Worm (Caenorhabditis elegans) whole organism, young adult: ENCODE measurements around the gene T12A2.21.
A peak's percentile ranks its signal among the peaks of the same experiment; 100 is the strongest.

Experiments used
- B0035.1 ChIP-seq: sonication (generic microtip); optimal IDR thresholded peaks from 2 replicates; lab custom pipeline; 2016; ENCODE audit warnings: missing genetic modification characterization, mild to moderate bottlenecking, missing compliant biosample characterization, missing genotype, missing genetic modification reagents
- C06A6.2 ChIP-seq: fragments of 200-800 bp; sonication (Bioruptor generic); conservative IDR thresholded peaks from 2 replicates; pipeline ENCODE4 v1.3.6; 2022; ENCODE audit warnings: missing genetic modification characterization, missing compliant biosample characterization
- C17E4.6 ChIP-seq: fragments of 200-800 bp; sonication (Bioruptor generic); IDR thresholded peaks from 2 replicates; pipeline ENCODE4 v1.3.6; 2022; ENCODE audit warnings: missing genetic modification reagents, missing genetic modification characterization, missing compliant biosample characterization
- D2030.7 ChIP-seq: fragments of 200-800 bp; sonication (Bioruptor generic); IDR thresholded peaks from 2 replicates; pipeline ENCODE4 v1.3.6; 2022; ENCODE audit warnings: missing genetic modification reagents, missing genetic modification characterization, missing compliant biosample characterization
- F23B12.7 ChIP-seq: sonication (generic microtip); optimal IDR thresholded peaks from 2 replicates; lab custom pipeline; 2017; ENCODE audit warnings: missing genetic modification characterization, mild to moderate bottlenecking, missing compliant biosample characterization, antibody characterized with exemption, moderate library complexity; ENCODE audit not compliant: insufficient read depth
- F33H1.4 ChIP-seq: fragments of 200-800 bp; sonication (Bioruptor generic); IDR thresholded peaks from 2 replicates; pipeline ENCODE4 v1.3.6; 2022; ENCODE audit warnings: missing genetic modification reagents, missing genetic modification characterization, missing compliant biosample characterization
- F37B4.10 ChIP-seq: fragments of 200-800 bp; sonication (Bioruptor generic); IDR thresholded peaks from 2 replicates; pipeline ENCODE4 v1.3.6; 2022; ENCODE audit warnings: missing genetic modification characterization, missing compliant biosample characterization
- F49E8.2 ChIP-seq: sonication (generic microtip); optimal IDR thresholded peaks from 3 replicates; lab custom pipeline; 2017; ENCODE audit warnings: missing genetic modification characterization, mild to moderate bottlenecking, missing compliant biosample characterization, antibody characterized with exemption, moderate library complexity; ENCODE audit not compliant: insufficient read depth
- F55B11.4 ChIP-seq: sonication (generic microtip); optimal IDR thresholded peaks from 2 replicates; lab custom pipeline; 2016; ENCODE audit warnings: missing compliant biosample characterization, missing genetic modification characterization, borderline replicate concordance; ENCODE audit not compliant: insufficient read depth
- K12H6.12 ChIP-seq: fragments of 200-800 bp; sonication (Bioruptor generic); optimal IDR thresholded peaks from 2 replicates; lab custom pipeline; 2018; ENCODE audit warnings: mild to moderate bottlenecking, missing genetic modification characterization, missing compliant biosample characterization
- Y53G8AR.9 ChIP-seq: fragments of 200-800 bp; sonication (Bioruptor generic); conservative IDR thresholded peaks from 2 replicates; pipeline ENCODE4 v1.3.6; 2022; ENCODE audit warnings: missing genetic modification reagents, missing genetic modification characterization, missing compliant biosample characterization
- akir-1 ChIP-seq: fragments of 200-800 bp; sonication (Bioruptor generic); optimal IDR thresholded peaks from 2 replicates; lab custom pipeline; 2018; ENCODE audit warnings: mild to moderate bottlenecking, missing genetic modification characterization, moderate library complexity, missing compliant biosample characterization
- athp-1 ChIP-seq: sonication (generic microtip); optimal IDR thresholded peaks from 2 replicates; lab custom pipeline; 2017; ENCODE audit warnings: mild to moderate bottlenecking, missing genetic modification characterization, missing compliant biosample characterization
- attf-5 ChIP-seq: fragments of 200-800 bp; sonication (Bioruptor generic); optimal IDR thresholded peaks from 2 replicates; lab custom pipeline; 2018; ENCODE audit warnings: mild to moderate bottlenecking, missing genetic modification characterization, missing compliant biosample characterization
- attf-6 ChIP-seq: fragments of 200-800 bp; sonication (Bioruptor generic); IDR thresholded peaks from 2 replicates; pipeline ENCODE4 v1.3.6; 2022; ENCODE audit warnings: missing genetic modification reagents, missing genetic modification characterization, missing compliant biosample characterization
- bed-1 ChIP-seq: fragments of 200-800 bp; sonication (Bioruptor generic); IDR thresholded peaks from 2 replicates; pipeline ENCODE4 v1.3.6; 2022; ENCODE audit warnings: missing genetic modification reagents, missing genetic modification characterization, missing compliant biosample characterization
- cebp-1 ChIP-seq, 2 experiments: fragments of 200-800 bp in 1 of 2; sonication (Bioruptor generic) in 1 of 2; sonication (generic microtip) in 1 of 2; IDR thresholded peaks in 1 of 2; optimal IDR thresholded peaks in 1 of 2; 2 replicates each; pipeline versions ENCODE4 v1.3.6 to Lab custom; 2017 to 2022; ENCODE audit warnings: missing compliant biosample characterization in 2 of 2, missing genetic modification characterization in 2 of 2, mild to moderate bottlenecking in 1 of 2, missing genetic modification reagents in 1 of 2, moderate library complexity in 1 of 2
- ceh-91 ChIP-seq: fragments of 200-800 bp; sonication (Bioruptor generic); IDR thresholded peaks from 2 replicates; pipeline ENCODE4 v1.3.6; 2022; ENCODE audit warnings: missing genetic modification reagents, missing genetic modification characterization, missing compliant biosample characterization
- die-1 ChIP-seq: sonication (generic microtip); optimal IDR thresholded peaks from 2 replicates; lab custom pipeline; 2016; ENCODE audit warnings: missing genotype, mild to moderate bottlenecking, missing genetic modification characterization, missing compliant biosample characterization
- dox-1 ChIP-seq: fragments of 200-800 bp; sonication (Bioruptor generic); IDR thresholded peaks from 2 replicates; pipeline ENCODE4 v1.3.6; 2022; ENCODE audit warnings: missing genetic modification reagents, missing genetic modification characterization, missing compliant biosample characterization
- dpff-1 ChIP-seq: sonication (generic microtip); optimal IDR thresholded peaks from 2 replicates; lab custom pipeline; 2017; ENCODE audit warnings: mild to moderate bottlenecking, missing genetic modification characterization, missing compliant biosample characterization
- dpl-1 ChIP-seq: fragments of 150-350 bp; optimal IDR thresholded peaks from 2 replicates; lab custom pipeline; 2014; ENCODE audit warnings: missing biosample characterization, missing genetic modification reagents, missing genetic modification characterization
- gei-17 ChIP-seq: fragments of 200-800 bp; sonication (Bioruptor generic); optimal IDR thresholded peaks from 2 replicates; lab custom pipeline; 2018; ENCODE audit warnings: mild to moderate bottlenecking, missing genetic modification characterization, missing compliant biosample characterization
- hmg-1.2 ChIP-seq: fragments of 200-800 bp; sonication (Bioruptor generic); IDR thresholded peaks from 2 replicates; pipeline ENCODE4 v1.3.6; 2022; ENCODE audit warnings: missing genetic modification reagents, missing genetic modification characterization, missing compliant biosample characterization
- hrde-1 ChIP-seq: sonication (generic microtip); optimal IDR thresholded peaks from 2 replicates; lab custom pipeline; 2016; ENCODE audit warnings: missing genetic modification characterization, mild to moderate bottlenecking, missing compliant biosample characterization, moderate library complexity, missing genotype, missing genetic modification reagents, borderline replicate concordance
- hsf-1 ChIP-seq: fragments of 200-800 bp; sonication (Bioruptor generic); IDR thresholded peaks from 2 replicates; pipeline ENCODE4 v1.3.6; 2022; ENCODE audit warnings: missing genetic modification reagents, missing genetic modification characterization, missing compliant biosample characterization
- let-526 ChIP-seq: fragments of 200-800 bp; sonication (Bioruptor generic); IDR thresholded peaks from 2 replicates; pipeline ENCODE4 v1.3.6; 2022; ENCODE audit warnings: missing genetic modification reagents, missing genetic modification characterization, missing compliant biosample characterization
- let-607 ChIP-seq, 2 experiments: fragments of 200-800 bp in 1 of 2; sonication (Bioruptor generic) in 1 of 2; sonication (generic microtip) in 1 of 2; optimal IDR thresholded peaks; 2 replicates each; lab custom pipeline; 2016 to 2018; ENCODE audit warnings: mild to moderate bottlenecking in 2 of 2, missing compliant biosample characterization in 2 of 2, missing genetic modification characterization in 2 of 2, moderate library complexity in 2 of 2, missing genotype in 1 of 2
- lin-35 ChIP-seq, 3 experiments: fragments of 150-350 bp in 2 of 3; sonication (generic microtip) in 1 of 3; optimal IDR thresholded peaks; 2 replicates each; lab custom pipeline; 2014 to 2018; ENCODE audit warnings: missing biosample characterization in 3 of 3, missing genetic modification characterization in 3 of 3, missing genetic modification reagents in 3 of 3
- madf-6 ChIP-seq: fragments of 200-800 bp; sonication (Bioruptor generic); IDR thresholded peaks from 2 replicates; pipeline ENCODE4 v1.3.6; 2022; ENCODE audit warnings: missing genetic modification reagents, missing genetic modification characterization, missing compliant biosample characterization
- mcd-1 ChIP-seq: fragments of 200-800 bp; sonication (Bioruptor generic); IDR thresholded peaks from 2 replicates; pipeline ENCODE4 v1.3.6; 2022; ENCODE audit warnings: missing genetic modification reagents, missing genetic modification characterization, missing compliant biosample characterization
- nfya-2 ChIP-seq: fragments of 200-800 bp; sonication (Bioruptor generic); IDR thresholded peaks from 2 replicates; pipeline ENCODE4 v1.3.6; 2022; ENCODE audit warnings: missing genetic modification reagents, missing genetic modification characterization, missing compliant biosample characterization
- sdz-38 ChIP-seq: sonication (generic microtip); optimal IDR thresholded peaks from 2 replicates; lab custom pipeline; 2016; ENCODE audit warnings: missing genotype, missing genetic modification characterization, missing compliant biosample characterization
- snpc-1.1 ChIP-seq: sonication (generic microtip); optimal IDR thresholded peaks from 2 replicates; lab custom pipeline; 2017; ENCODE audit warnings: missing genetic modification characterization, mild to moderate bottlenecking, missing compliant biosample characterization, antibody characterized with exemption, moderate library complexity, missing genotype, missing genetic modification reagents; ENCODE audit not compliant: insufficient read depth
- snpc-1.3 ChIP-seq: sonication (generic microtip); optimal IDR thresholded peaks from 2 replicates; lab custom pipeline; 2017; ENCODE audit warnings: missing genetic modification characterization, mild to moderate bottlenecking, missing compliant biosample characterization, antibody characterized with exemption, moderate library complexity, missing genotype, missing genetic modification reagents; ENCODE audit not compliant: insufficient read depth
- snpc-3.4 ChIP-seq: sonication (generic microtip); optimal IDR thresholded peaks from 2 replicates; lab custom pipeline; 2017; ENCODE audit warnings: missing genetic modification characterization, mild to moderate bottlenecking, missing compliant biosample characterization, antibody characterized with exemption, moderate library complexity, missing genotype, missing genetic modification reagents
- sptf-2 ChIP-seq: fragments of 200-800 bp; sonication (Bioruptor generic); optimal IDR thresholded peaks from 2 replicates; lab custom pipeline; 2018; ENCODE audit warnings: mild to moderate bottlenecking, missing genetic modification characterization, missing compliant biosample characterization
- tbp1 ChIP-seq: fragments of 200-800 bp; sonication (Bioruptor generic); optimal IDR thresholded peaks from 2 replicates; lab custom pipeline; 2018; ENCODE audit warnings: mild to moderate bottlenecking, missing genetic modification characterization, missing compliant biosample characterization
- unc-130 ChIP-seq: sonication (generic microtip); optimal IDR thresholded peaks from 2 replicates; lab custom pipeline; 2016; ENCODE audit warnings: missing genetic modification reagents, missing genetic modification characterization, missing compliant biosample characterization
- xnd-1 ChIP-seq: sonication (generic microtip); optimal IDR thresholded peaks from 2 replicates; lab custom pipeline; 2016; ENCODE audit warnings: missing genotype, missing genetic modification reagents, missing genetic modification characterization, missing compliant biosample characterization
- ztf-18 ChIP-seq: sonication (generic microtip); optimal IDR thresholded peaks from 2 replicates; lab custom pipeline; 2016; ENCODE audit warnings: missing genotype, mild to moderate bottlenecking, missing genetic modification characterization, missing compliant biosample characterization

T12A2.21 gene

DNA sequence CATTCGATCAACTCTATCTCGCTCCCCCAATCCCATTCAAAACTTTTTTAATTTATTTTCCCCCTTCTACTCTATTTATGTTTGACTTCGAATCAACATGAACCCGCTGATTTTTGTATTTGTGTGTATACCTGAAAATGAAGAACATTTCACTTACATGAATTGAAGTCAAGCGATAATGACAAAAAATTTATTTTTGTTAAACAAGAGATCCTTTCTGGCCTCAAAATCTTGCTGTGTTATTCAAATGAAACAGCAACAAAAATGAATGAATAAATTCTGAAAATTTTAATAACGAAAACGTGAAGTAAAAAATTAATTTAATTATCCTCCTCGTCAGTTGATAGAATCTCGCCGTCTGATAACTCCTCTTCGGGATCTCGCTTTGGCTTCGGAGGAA, 34.1 kb downstream of the T12A2.21 start (continued):
- TF ChIP-seq tbp1 (peak; percentile 6), nfya-2 (no peak), mcd-1 (no peak), xnd-1 (tag; lab: Kevin White, UChicago) (no peak), let-526 (GFP tag; lab: Robert Waterston, UW) (no peak), sptf-2 (GFP tag; lab: Kevin White, UChicago) (no peak), F49E8.2 (tag; lab: Kevin White, UChicago) (peak; percentile 85), Y53G8AR.9 (GFP tag; lab: Robert Waterston, UW) (peak; percentile 66; the same call in 1 of the 2 replicates), die-1 (tag; lab: Kevin White, UChicago) (peak; percentile 7), F55B11.4 (no peak), cebp-1 (GFP tag; IDR thresholded peaks at IDR 0.05; lab: Robert Waterston, UW) (no peak), cebp-1 (tag; optimal IDR thresholded peaks at IDR 0.05; lab: Kevin White, UChicago) (peak; percentile 8), B0035.1 (no peak), dpff-1 (no peak), attf-6 (GFP tag; lab: Robert Waterston, UW) (peak; percentile 68; the same call in 1 of the 2 replicates), F37B4.10 (no peak), F23B12.7 (tag; lab: Kevin White, UChicago) (no peak), snpc-1.3 (no peak), C17E4.6 (GFP tag; lab: Robert Waterston, UW) (peak; percentile 60), snpc-3.4 (tag; lab: Kevin White, UChicago) (peak; percentile 19)

DNA sequence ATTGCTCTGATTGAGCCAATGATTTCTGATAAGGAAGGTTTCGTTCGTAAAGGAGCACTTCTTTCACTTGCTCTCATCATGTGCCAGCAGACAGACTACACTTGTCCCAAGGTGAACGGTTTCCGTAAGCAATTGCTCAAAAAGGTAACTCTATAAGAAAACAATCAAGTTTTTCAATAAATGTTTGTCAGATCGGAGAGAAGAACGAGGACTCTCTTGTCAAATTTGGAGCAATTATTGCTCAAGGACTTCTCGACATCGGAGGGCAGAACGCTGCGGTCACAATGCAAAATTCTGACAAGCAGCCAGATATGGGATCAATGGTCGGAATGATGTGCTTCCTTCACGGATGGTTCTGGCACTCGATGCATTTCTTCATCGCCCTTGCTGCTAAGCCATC, 35.2 kb downstream of the T12A2.21 start:
- TF ChIP-seq attf-5 (GFP tag; lab: Kevin White, UChicago) (no peak), unc-130 (no peak), gei-17 (GFP tag; lab: Kevin White, UChicago) (no peak), die-1 (tag; lab: Kevin White, UChicago) (no peak), hmg-1.2 (no peak), athp-1 (tag; lab: Kevin White, UChicago) (no peak), C06A6.2 (GFP tag; lab: Robert Waterston, UW) (no peak), F33H1.4 (no peak), dpl-1 (GFP tag; lab: Kevin White, UChicago) (no peak), sdz-38 (tag; lab: Kevin White, UChicago) (no peak)

DNA sequence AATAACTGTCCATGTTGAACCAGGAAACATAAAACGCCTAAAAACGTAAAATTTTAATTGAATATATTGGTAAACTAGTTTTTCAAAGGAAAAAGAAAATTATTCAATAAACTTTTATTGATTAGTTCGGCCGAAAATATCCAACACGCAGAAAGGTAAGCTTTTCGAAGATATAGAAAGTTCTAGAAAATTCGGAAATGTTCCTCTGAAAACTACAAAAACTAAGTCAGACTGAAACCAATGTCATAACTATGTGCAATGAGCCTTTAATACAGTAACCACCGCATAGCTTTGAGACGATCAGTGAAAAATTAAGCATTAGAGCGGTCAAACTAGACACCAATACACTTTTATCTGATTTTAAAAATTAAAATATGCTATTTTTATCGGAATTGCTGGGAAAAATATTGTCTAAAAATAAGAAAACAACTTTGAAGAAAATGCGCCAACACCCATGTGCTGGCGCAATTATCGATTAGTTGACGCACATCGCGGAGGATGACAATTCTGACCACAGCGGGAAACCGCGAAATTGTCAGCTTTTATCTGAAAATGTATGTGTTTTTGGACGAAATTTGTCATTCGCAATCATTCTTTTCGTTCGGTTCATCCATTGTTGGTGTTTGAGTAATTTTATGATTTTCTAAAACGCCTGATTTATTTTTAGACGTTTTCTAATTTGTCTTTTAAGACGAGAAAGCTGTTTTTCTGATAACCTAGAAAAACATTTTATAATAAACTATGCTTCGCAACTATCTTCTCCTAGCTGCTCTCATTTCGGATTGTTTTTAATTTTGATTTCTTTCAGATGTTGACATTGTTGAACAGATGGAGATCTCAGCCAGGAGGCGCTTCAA, 37.9 kb downstream of the T12A2.21 start, which contains the start of the genes C23G10.7 and rpn-2:
Gene C23G10.7, minus strand, starts transcription at position 37 of the 857 bp plus-strand sequence.
Gene rpn-2, plus strand, starts transcription at position 807 of the 857 bp plus-strand sequence.
- TF ChIP-seq bed-1 (GFP tag; lab: Robert Waterston, UW), result no peak
- TF ChIP-seq cebp-1 (GFP tag; IDR thresholded peaks at IDR 0.05; lab: Robert Waterston, UW), result no peak
- peak; percentile 67 for TF ChIP-seq cebp-1 (tag; optimal IDR thresholded peaks at IDR 0.05; lab: Kevin White, UChicago)
- no peak for TF ChIP-seq let-526 (GFP tag; lab: Robert Waterston, UW)
- peak; percentile 89 for TF ChIP-seq dox-1
- peak in 1 of 3 experiments; percentile 80 for TF ChIP-seq lin-35 (GFP tag; optimal IDR thresholded peaks at IDR 0.05; lab: Kevin White, UChicago)
- peak; percentile 98 for TF ChIP-seq hsf-1 (GFP tag; lab: Robert Waterston, UW)
- TF ChIP-seq unc-130, result peak; percentile 64
- peak; percentile 88 for TF ChIP-seq madf-6 (GFP tag; lab: Robert Waterston, UW)
- peak; percentile 97 for TF ChIP-seq ztf-18
- TF ChIP-seq D2030.7, result peak; percentile 71; the same call in 1 of the 2 replicates
- TF ChIP-seq hrde-1 (tag; lab: Kevin White, UChicago), result no peak
- TF ChIP-seq snpc-1.3, result no peak
- TF ChIP-seq let-607 (tag; optimal IDR thresholded peaks at IDR 0.05; lab: Kevin White, UChicago), result peak in 1 of 2 experiments; percentile 48
- TF ChIP-seq K12H6.12 (tag; lab: Kevin White, UChicago), result peak; percentile 28
- no peak for TF ChIP-seq akir-1 (GFP tag; lab: Kevin White, UChicago)
- TF ChIP-seq ceh-91 (GFP tag; lab: Robert Waterston, UW), result peak; percentile 60
- peak; percentile 51 for TF ChIP-seq snpc-1.1 (tag; lab: Kevin White, UChicago)
- TF ChIP-seq hmg-1.2, result peak; percentile 42; the same call in 1 of the 2 replicates
- TF ChIP-seq tbp1, result peak; percentile 42
- TF ChIP-seq F23B12.7 (tag; lab: Kevin White, UChicago), result peak; percentile 46
- TF ChIP-seq dpl-1 (GFP tag; lab: Kevin White, UChicago), result peak; percentile 62
